Worm (Caenorhabditis elegans) whole organism, L2 larva: ENCODE measurements around the gene lea-1.
A peak's percentile ranks its signal among the peaks of the same experiment; 100 is the strongest.

ENCODE experiments used
- C34F6.9 ChIP-seq: fragments of 150-350 bp; optimal IDR thresholded peaks from 2 replicates; lab custom pipeline; 2014; ENCODE audit warnings: missing biosample characterization, missing genetic modification characterization
- F13H6.1 ChIP-seq: sonication (generic microtip); optimal IDR thresholded peaks from 2 replicates; lab custom pipeline; 2016; ENCODE audit warnings: missing genetic modification characterization, missing compliant biosample characterization
- R02D3.7 ChIP-seq: fragments of 150-350 bp; optimal IDR thresholded peaks from 2 replicates; lab custom pipeline; 2014; ENCODE audit warnings: missing biosample characterization, missing genetic modification characterization
- Y55F3AM.14 ChIP-seq: fragments of 200-800 bp; sonication (Bioruptor generic); optimal IDR thresholded peaks from 2 replicates; lab custom pipeline; 2018; ENCODE audit warnings: mild to moderate bottlenecking, missing genetic modification characterization, missing compliant biosample characterization
- ZK546.5 ChIP-seq: sonication (generic microtip); optimal IDR thresholded peaks from 2 replicates; lab custom pipeline; 2017; ENCODE audit warnings: missing biosample characterization, missing genetic modification characterization
- alr-1 ChIP-seq: fragments of 150-350 bp; optimal IDR thresholded peaks from 2 replicates; lab custom pipeline; 2014; ENCODE audit warnings: missing biosample characterization, missing genetic modification characterization
- aly-2 ChIP-seq: fragments of 150-350 bp; optimal IDR thresholded peaks from 2 replicates; lab custom pipeline; 2014; ENCODE audit warnings: missing biosample characterization, missing genetic modification characterization
- ama-1 ChIP-seq: fragments of 150-350 bp; optimal IDR thresholded peaks from 2 replicates; lab custom pipeline; 2018; ENCODE audit warnings: inconsistent platforms
- blmp-1 ChIP-seq: sonication (generic microtip); optimal IDR thresholded peaks from 2 replicates; lab custom pipeline; 2017; ENCODE audit warnings: missing genetic modification characterization, mild to moderate bottlenecking, missing compliant biosample characterization, antibody characterized with exemption, moderate library complexity; ENCODE audit not compliant: insufficient read depth
- ceh-16 ChIP-seq: fragments of 150-350 bp; optimal IDR thresholded peaks from 2 replicates; lab custom pipeline; 2014; ENCODE audit warnings: missing biosample characterization, missing genetic modification characterization
- ceh-82 ChIP-seq: fragments of 150-350 bp; optimal IDR thresholded peaks from 2 replicates; lab custom pipeline; 2014; ENCODE audit warnings: missing biosample characterization, missing genetic modification characterization
- crh-2 ChIP-seq: sonication (generic microtip); optimal IDR thresholded peaks from 2 replicates; lab custom pipeline; 2017; ENCODE audit warnings: missing biosample characterization, missing genetic modification characterization
- dmd-4 ChIP-seq: sonication (generic microtip); optimal IDR thresholded peaks from 2 replicates; lab custom pipeline; 2017; ENCODE audit warnings: missing biosample characterization, missing genetic modification characterization
- egl-27 ChIP-seq: sonication (generic microtip); optimal IDR thresholded peaks from 3 replicates; lab custom pipeline; 2017; ENCODE audit warnings: missing biosample characterization, missing genetic modification reagents, missing genetic modification characterization
- elt-1 ChIP-seq: fragments of 150-350 bp; optimal IDR thresholded peaks from 2 replicates; lab custom pipeline; 2014; ENCODE audit warnings: missing biosample characterization, missing genetic modification characterization
- elt-3 ChIP-seq: sonication (generic microtip); optimal IDR thresholded peaks from 2 replicates; lab custom pipeline; 2017; ENCODE audit warnings: missing biosample characterization, missing genetic modification characterization
- fos-1 ChIP-seq: fragments of 150-350 bp; optimal IDR thresholded peaks from 2 replicates; lab custom pipeline; 2014; ENCODE audit warnings: missing biosample characterization, missing genetic modification characterization
- gmeb-1 ChIP-seq: fragments of 150-350 bp; optimal IDR thresholded peaks from 2 replicates; lab custom pipeline; 2014; ENCODE audit warnings: missing biosample characterization, missing genetic modification characterization
- lin-11 ChIP-seq: fragments of 150-350 bp; sonication (generic microtip); optimal IDR thresholded peaks from 2 replicates; lab custom pipeline; 2014; ENCODE audit warnings: missing biosample characterization, missing genetic modification characterization, inconsistent platforms, mixed read lengths
- lin-13 ChIP-seq: fragments of 150-350 bp; optimal IDR thresholded peaks from 2 replicates; lab custom pipeline; 2014; ENCODE audit warnings: missing biosample characterization, missing genetic modification reagents, missing genetic modification characterization
- lin-39 ChIP-seq: fragments of 150-350 bp; optimal IDR thresholded peaks from 2 replicates; lab custom pipeline; 2014; ENCODE audit warnings: missing biosample characterization, missing genetic modification reagents, missing genetic modification characterization
- lsy-2 ChIP-seq, 2 experiments: fragments of 150-350 bp in 1 of 2; sonication (generic microtip) in 1 of 2; optimal IDR thresholded peaks; 2 replicates each; lab custom pipeline; 2014 to 2017; ENCODE audit warnings: missing biosample characterization in 2 of 2, missing genetic modification characterization in 2 of 2
- mab-5 ChIP-seq: fragments of 150-350 bp; optimal IDR thresholded peaks from 2 replicates; lab custom pipeline; 2014; ENCODE audit warnings: missing biosample characterization, missing genetic modification characterization
- mbf-1 ChIP-seq: sonication (generic microtip); optimal IDR thresholded peaks from 2 replicates; lab custom pipeline; 2017; ENCODE audit warnings: missing biosample characterization, missing genetic modification characterization
- mdl-1 ChIP-seq, 2 experiments: fragments of 150-350 bp in 1 of 2; sonication (generic microtip) in 1 of 2; optimal IDR thresholded peaks; 2 replicates each; lab custom pipeline; 2017; ENCODE audit warnings: missing biosample characterization in 2 of 2, missing genetic modification characterization in 2 of 2
- nhr-10 ChIP-seq: sonication (generic microtip); optimal IDR thresholded peaks from 2 replicates; lab custom pipeline; 2017; ENCODE audit warnings: missing biosample characterization, missing genetic modification characterization
- nhr-11 ChIP-seq: fragments of 150-350 bp; optimal IDR thresholded peaks from 2 replicates; lab custom pipeline; 2014; ENCODE audit warnings: missing biosample characterization, missing genetic modification characterization
- nhr-12 ChIP-seq: fragments of 150-350 bp; optimal IDR thresholded peaks from 2 replicates; lab custom pipeline; 2014; ENCODE audit warnings: missing biosample characterization, missing genetic modification characterization
- nhr-129 ChIP-seq: fragments of 150-350 bp; optimal IDR thresholded peaks from 2 replicates; lab custom pipeline; 2014; ENCODE audit warnings: missing biosample characterization, missing genetic modification characterization
- nhr-21 ChIP-seq: fragments of 150-350 bp; optimal IDR thresholded peaks from 2 replicates; lab custom pipeline; 2014; ENCODE audit warnings: missing biosample characterization, missing genetic modification characterization
- nhr-23 ChIP-seq: fragments of 150-350 bp; optimal IDR thresholded peaks from 2 replicates; lab custom pipeline; 2014; ENCODE audit warnings: missing biosample characterization, missing genetic modification reagents, missing genetic modification characterization
- nhr-237 ChIP-seq: fragments of 150-350 bp; optimal IDR thresholded peaks from 2 replicates; lab custom pipeline; 2014; ENCODE audit warnings: missing biosample characterization, missing genetic modification characterization
- nhr-25 ChIP-seq: fragments of 150-350 bp; sonication (generic microtip); optimal IDR thresholded peaks from 3 replicates; lab custom pipeline; 2014; ENCODE audit warnings: missing biosample characterization, missing genetic modification characterization
- nhr-6 ChIP-seq: fragments of 150-350 bp; optimal IDR thresholded peaks from 2 replicates; lab custom pipeline; 2014; ENCODE audit warnings: missing biosample characterization, missing genetic modification characterization
- nhr-77 ChIP-seq: fragments of 150-350 bp; optimal IDR thresholded peaks from 2 replicates; lab custom pipeline; 2014; ENCODE audit warnings: missing biosample characterization, missing genetic modification characterization
- peb-1 ChIP-seq: fragments of 150-350 bp; optimal IDR thresholded peaks from 2 replicates; lab custom pipeline; 2014; ENCODE audit warnings: missing biosample characterization, missing genetic modification characterization
- sem-4 ChIP-seq: fragments of 150-350 bp; optimal IDR thresholded peaks from 2 replicates; lab custom pipeline; 2014; ENCODE audit warnings: missing biosample characterization, missing genetic modification reagents, missing genetic modification characterization
- skn-1 ChIP-seq: sonication (generic microtip); optimal IDR thresholded peaks from 2 replicates; lab custom pipeline; 2017; ENCODE audit warnings: missing biosample characterization, missing genetic modification characterization
- sma-3 ChIP-seq: sonication (generic microtip); optimal IDR thresholded peaks from 2 replicates; lab custom pipeline; 2016; ENCODE audit warnings: missing genetic modification reagents, missing genetic modification characterization, missing compliant biosample characterization
- sma-9 ChIP-seq, 2 experiments: fragments of 150-350 bp in 1 of 2; sonication (generic microtip) in 1 of 2; optimal IDR thresholded peaks; 2 replicates each; lab custom pipeline; 2014 to 2016; ENCODE audit warnings: missing genetic modification characterization in 2 of 2, mild to moderate bottlenecking in 1 of 2, missing biosample characterization in 1 of 2, missing compliant biosample characterization in 1 of 2, missing genetic modification reagents in 1 of 2, moderate library complexity in 1 of 2
- snpc-4 ChIP-seq: fragments of 150-350 bp; optimal IDR thresholded peaks from 2 replicates; lab custom pipeline; 2014; ENCODE audit warnings: missing biosample characterization, missing genetic modification characterization
- unc-39 ChIP-seq: fragments of 150-350 bp; optimal IDR thresholded peaks from 2 replicates; lab custom pipeline; 2014; ENCODE audit warnings: missing biosample characterization, missing genetic modification characterization
- unc-55 ChIP-seq: fragments of 150-350 bp; sonication (generic microtip); optimal IDR thresholded peaks from 3 replicates; lab custom pipeline; 2014; ENCODE audit warnings: missing biosample characterization, missing genetic modification reagents, missing genetic modification characterization
- unc-62 ChIP-seq: fragments of 150-350 bp; optimal IDR thresholded peaks from 2 replicates; lab custom pipeline; 2014; ENCODE audit warnings: missing biosample characterization, missing genetic modification reagents, missing genetic modification characterization
- zag-1 ChIP-seq: fragments of 150-350 bp; optimal IDR thresholded peaks from 2 replicates; lab custom pipeline; 2014; ENCODE audit warnings: missing biosample characterization, missing genetic modification characterization
- ztf-1 ChIP-seq: fragments of 200-800 bp; sonication (Bioruptor generic); conservative IDR thresholded peaks from 2 replicates; pipeline ENCODE4 v1.3.6; 2022; ENCODE audit warnings: missing genetic modification characterization, missing compliant biosample characterization
- ztf-11 ChIP-seq: sonication (generic microtip); optimal IDR thresholded peaks from 2 replicates; lab custom pipeline; 2017; ENCODE audit warnings: missing biosample characterization, missing genetic modification characterization
- ztf-4 ChIP-seq: fragments of 150-350 bp; optimal IDR thresholded peaks from 2 replicates; lab custom pipeline; 2014; ENCODE audit warnings: missing biosample characterization, missing genetic modification characterization

Gene lea-1

DNA sequence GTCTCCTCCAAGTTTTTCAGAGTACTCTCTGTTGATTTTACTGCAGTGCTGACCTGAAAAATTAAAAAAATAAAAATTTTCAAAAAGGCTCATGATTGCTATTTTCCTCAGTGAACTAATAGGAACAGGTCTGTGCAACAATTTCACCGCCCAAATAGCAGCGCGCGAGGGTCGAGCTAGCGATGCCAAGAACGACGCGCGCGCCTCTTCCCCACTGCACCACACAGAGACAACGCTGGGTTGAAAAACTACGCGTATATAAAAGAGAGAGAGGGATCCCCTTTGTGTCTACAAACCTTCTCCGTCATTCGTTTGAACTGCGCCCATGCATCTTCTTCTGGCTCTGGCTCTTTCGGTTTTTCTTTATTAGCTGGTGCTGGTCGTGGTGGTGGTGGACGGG, 41.6 kb upstream of the lea-1 start:
- TF ChIP-seq nhr-10 (tag; lab: Kevin White, UChicago) (no peak), sma-9 (GFP tag; optimal IDR thresholded peaks at IDR 0.05; lab: Kevin White, UChicago) (peak; percentile 80), sma-9 (tag; optimal IDR thresholded peaks at IDR 0.05; lab: Kevin White, UChicago) (no peak), skn-1 (no peak), ceh-82 (tag; lab: Kevin White, UChicago) (no peak), lsy-2 (tag; optimal IDR thresholded peaks at IDR 0.05; lab: Kevin White, UChicago) (peak; percentile 55 to 58), snpc-4 (tag; lab: Kevin White, UChicago) (peak; percentile 30), nhr-6 (peak; percentile 28), nhr-25 (tag; lab: Kevin White, UChicago) (no peak), gmeb-1 (tag; lab: Kevin White, UChicago) (no peak), unc-39 (tag; lab: Kevin White, UChicago) (no peak), dmd-4 (tag; lab: Kevin White, UChicago) (no peak), nhr-237 (tag; lab: Kevin White, UChicago) (no peak), aly-2 (tag; lab: Kevin White, UChicago) (no peak), lin-13 (GFP tag; lab: Kevin White, UChicago) (peak; percentile 72), mdl-1 (tag; optimal IDR thresholded peaks at IDR 0.05; lab: Kevin White, UChicago) (peak in 1 of 2 experiments; percentile 10), crh-2 (tag; lab: Kevin White, UChicago) (peak; percentile 61), peb-1 (tag; lab: Kevin White, UChicago) (no peak), nhr-23 (tag; lab: Kevin White, UChicago) (no peak), F13H6.1 (tag; lab: Kevin White, UChicago) (peak; percentile 77), nhr-129 (peak; percentile 81), nhr-12 (tag; lab: Kevin White, UChicago) (no peak), Y55F3AM.14 (GFP tag; lab: Kevin White, UChicago) (peak; percentile 53), R02D3.7 (no peak), elt-1 (tag; lab: Kevin White, UChicago) (no peak), ama-1 (lab: Kevin White, UChicago) (no peak), ztf-4 (tag; lab: Kevin White, UChicago) (peak; percentile 40), blmp-1 (tag; lab: Kevin White, UChicago) (no peak), sma-3 (GFP tag; lab: Kevin White, UChicago) (peak; percentile 51), mab-5 (tag; lab: Kevin White, UChicago) (peak; percentile 75), C34F6.9 (tag; lab: Kevin White, UChicago) (peak; percentile 41), nhr-11 (tag; lab: Kevin White, UChicago) (peak; percentile 38), alr-1 (tag; lab: Kevin White, UChicago) (no peak), sem-4 (tag; lab: Kevin White, UChicago) (peak; percentile 6), unc-55 (GFP tag; lab: Kevin White, UChicago) (peak; percentile 83), ztf-1 (GFP tag; lab: Robert Waterston, UW) (no peak), nhr-21 (tag; lab: Kevin White, UChicago) (peak; percentile 25), ceh-16 (tag; lab: Kevin White, UChicago) (peak; percentile 12), ztf-11 (tag; lab: Kevin White, UChicago) (peak; percentile 24), ZK546.5 (no peak), fos-1 (peak; percentile 32), lin-11 (tag; lab: Kevin White, UChicago) (peak; percentile 34), zag-1 (peak; percentile 52), mbf-1 (no peak), egl-27 (tag; lab: Kevin White, UChicago) (peak; percentile 40), nhr-77 (tag; lab: Kevin White, UChicago) (no peak), elt-3 (tag; lab: Kevin White, UChicago) (no peak), lin-39 (tag; lab: Kevin White, UChicago) (no peak), unc-62 (GFP tag; lab: Kevin White, UChicago) (no peak)
